Fruit fly (Drosophila melanogaster): Measurements from ENCODE around the gene CG14223.

Gene CG14223

dm6 chrX:19683040-19683875 lies 19.5 kb upstream of the CG14223 start, which contains the start of the genes dome and Ubqn (continued):
- TF ChIP-seq CG16813 (GFP tag; IDR thresholded peaks at IDR 0.05; ENCODE audit: partially characterized antibody), result peak; percentile 95
- TF ChIP-seq Sry-β (GFP tag; optimal IDR thresholded peaks at IDR 0.05), result peak; percentile 58
- no peak for TF ChIP-seq usp (GFP tag; optimal IDR thresholded peaks at IDR 0.05)
- TF ChIP-seq CG7928 (GFP tag; optimal IDR thresholded peaks at IDR 0.05), result peak; percentile 94
- no peak for TF ChIP-seq fru (optimal IDR thresholded peaks at IDR 0.05)
- peak; percentile 45 for TF ChIP-seq D (optimal IDR thresholded peaks at IDR 0.05)
- TF ChIP-seq D (GFP tag; optimal IDR thresholded peaks at IDR 0.05), result no peak
- peak; percentile 20 for TF ChIP-seq lbe (GFP tag; optimal IDR thresholded peaks at IDR 0.05)
- peak; percentile 36 for TF ChIP-seq Meics (GFP tag; optimal IDR thresholded peaks at IDR 0.05)
- peak; percentile 35 for TF ChIP-seq CG18599 (GFP tag; optimal IDR thresholded peaks at IDR 0.05)
- TF ChIP-seq CG14710 (tag; optimal IDR thresholded peaks at IDR 0.05), result peak; percentile 76
- peak; percentile 49 for TF ChIP-seq Dp (GFP tag; optimal IDR thresholded peaks at IDR 0.05)
- TF ChIP-seq NC2α (GFP tag; optimal IDR thresholded peaks at IDR 0.05), result no peak
- TF ChIP-seq luna (GFP tag; optimal IDR thresholded peaks at IDR 0.05), result no peak
- peak; percentile 93 for TF ChIP-seq inv (GFP tag; IDR thresholded peaks at IDR 0.05; ENCODE audit: partially characterized antibody)
- TF ChIP-seq pfk (GFP tag; optimal IDR thresholded peaks at IDR 0.05), result no peak
- no peak for TF ChIP-seq org-1 (GFP tag; optimal IDR thresholded peaks at IDR 0.05)
- TF ChIP-seq ato (GFP tag; IDR thresholded peaks at IDR 0.05; ENCODE audit: partially characterized antibody), result peak; percentile 82
- no peak for TF ChIP-seq Hr51 (GFP tag; optimal IDR thresholded peaks at IDR 0.05)
- TF ChIP-seq CG17385 (GFP tag; optimal IDR thresholded peaks at IDR 0.05), result peak; percentile 44
- TF ChIP-seq CG32767 (GFP tag; IDR thresholded peaks at IDR 0.05), result no peak
- TF ChIP-seq CG12236 (GFP tag; optimal IDR thresholded peaks at IDR 0.05), result peak; percentile 22
- TF ChIP-seq Atf-2 (GFP tag; optimal IDR thresholded peaks at IDR 0.05), result no peak
- TF ChIP-seq CG3995 (GFP tag; optimal IDR thresholded peaks at IDR 0.05), result peak; percentile 42
- TF ChIP-seq yki (optimal IDR thresholded peaks at IDR 0.05), result peak; percentile 92
- no peak for TF ChIP-seq CG17912 (GFP tag; optimal IDR thresholded peaks at IDR 0.05)
- TF ChIP-seq CHES-1-like (GFP tag; optimal IDR thresholded peaks at IDR 0.05), result peak; percentile 56
- TF ChIP-seq CG6654 (GFP tag; optimal IDR thresholded peaks at IDR 0.05), result no peak
- TF ChIP-seq wek (GFP tag; optimal IDR thresholded peaks at IDR 0.05), result peak; percentile 2
- peak; percentile 85 for TF ChIP-seq CG7963 (GFP tag; IDR thresholded peaks at IDR 0.05; ENCODE audit: partially characterized antibody)
- peak; percentile 95 for TF ChIP-seq CG14860 (GFP tag; IDR thresholded peaks at IDR 0.05; ENCODE audit: partially characterized antibody)
- peak in 1 of 2 experiments; percentile 30 for TF ChIP-seq dpn (GFP tag; optimal IDR thresholded peaks at IDR 0.05)
- TF ChIP-seq CoRest (tag; optimal IDR thresholded peaks at IDR 0.05), result peak; percentile 1
- TF ChIP-seq Bdp1 (GFP tag; optimal IDR thresholded peaks at IDR 0.05), result no peak
- no peak for TF ChIP-seq sens-2 (GFP tag; IDR thresholded peaks at IDR 0.05)
- no peak for TF ChIP-seq CG11723 (GFP tag; optimal IDR thresholded peaks at IDR 0.05)
- TF ChIP-seq Poxn (GFP tag; IDR thresholded peaks at IDR 0.05), result no peak
- TF ChIP-seq CG12659 (GFP tag; optimal IDR thresholded peaks at IDR 0.05), result peak; percentile 79
- no peak for TF ChIP-seq crp (GFP tag; optimal IDR thresholded peaks at IDR 0.05)
- TF ChIP-seq Nf-YA (GFP tag; IDR thresholded peaks at IDR 0.05), result no peak
- TF ChIP-seq dati (GFP tag; IDR thresholded peaks at IDR 0.05), result no peak
- TF ChIP-seq Fer1 (GFP tag; optimal IDR thresholded peaks at IDR 0.05), result peak; percentile 48
- peak; percentile 63 for TF ChIP-seq CG30020 (tag; optimal IDR thresholded peaks at IDR 0.05)
- peak; percentile 25 for TF ChIP-seq BtbVII (GFP tag; optimal IDR thresholded peaks at IDR 0.05)
- TF ChIP-seq Ets65A (GFP tag), result no peak
- TF ChIP-seq CG6689 (GFP tag; IDR thresholded peaks at IDR 0.05), result no peak
- TF ChIP-seq lilli (GFP tag; optimal IDR thresholded peaks at IDR 0.05), result peak; percentile 31
- no peak for TF ChIP-seq tio (GFP tag; optimal IDR thresholded peaks at IDR 0.05)
- peak; percentile 92 for TF ChIP-seq CG1832 (GFP tag; optimal IDR thresholded peaks at IDR 0.05)

Data from whole organism, embryonic.